Fruit fly (Drosophila melanogaster): ENCODE measurements around the gene PICK1.

- no peak for TF ChIP-seq psq (optimal IDR thresholded peaks at IDR 0.05)
- no peak for TF ChIP-seq h (optimal IDR thresholded peaks at IDR 0.05)
- no peak for TF ChIP-seq insv (optimal IDR thresholded peaks at IDR 0.05)
- TF ChIP-seq ttk (optimal IDR thresholded peaks at IDR 0.05), result no peak
These were observed 12.7 kb downstream of the PICK1 start, which contains the start of the genes CG6180 and CG15484 for dm6 chr2L:12707540-12707939.

Measured in Kc167 (cell line).